Fruit fly (Drosophila melanogaster): ENCODE measurements around the gene jigr1.

jigr1 gene

dm6 chr3R:25589168-25589567 is 48.5 kb upstream of the jigr1 start (continued):
- TF ChIP-seq pnt (GFP tag; optimal IDR thresholded peaks at IDR 0.05) (no peak), vnd (GFP tag; IDR thresholded peaks at IDR 0.05; ENCODE audit: partially characterized antibody) (no peak), kni (GFP tag; optimal IDR thresholded peaks at IDR 0.05) (peak; percentile 49), dpn (GFP tag; optimal IDR thresholded peaks at IDR 0.05) (no peak), CG11695 (GFP tag; IDR thresholded peaks at IDR 0.05) (no peak), CG32767 (GFP tag; IDR thresholded peaks at IDR 0.05) (no peak), aop (GFP tag; IDR thresholded peaks at IDR 0.05) (no peak), Hr51 (GFP tag; optimal IDR thresholded peaks at IDR 0.05) (no peak), Aef1 (GFP tag; IDR thresholded peaks at IDR 0.05) (no peak), Sox102F (GFP tag; optimal IDR thresholded peaks at IDR 0.05) (no peak), Nf-YC (tag; optimal IDR thresholded peaks at IDR 0.05) (peak; percentile 14), ac (GFP tag; optimal IDR thresholded peaks at IDR 0.05) (no peak), Ravus (GFP tag; IDR thresholded peaks at IDR 0.05) (no peak), lilli (GFP tag; optimal IDR thresholded peaks at IDR 0.05) (no peak), CG7745 (tag; optimal IDR thresholded peaks at IDR 0.05) (no peak), Myb (GFP tag; optimal IDR thresholded peaks at IDR 0.05) (no peak), Gug (GFP tag; IDR thresholded peaks at IDR 0.05) (no peak), caup (GFP tag; optimal IDR thresholded peaks at IDR 0.05; ENCODE audit: severe bottlenecking) (peak; percentile 13), CG32772 (GFP tag; IDR thresholded peaks at IDR 0.05) (no peak), CG30020 (tag; optimal IDR thresholded peaks at IDR 0.05) (no peak), CG4854 (GFP tag; optimal IDR thresholded peaks at IDR 0.05) (no peak), CG5245 (GFP tag; optimal IDR thresholded peaks at IDR 0.05) (no peak), CG7372 (GFP tag; IDR thresholded peaks at IDR 0.05) (no peak), CG8089 (GFP tag; optimal IDR thresholded peaks at IDR 0.05) (no peak), schlank (tag; optimal IDR thresholded peaks at IDR 0.05) (no peak), tll (GFP tag; optimal IDR thresholded peaks at IDR 0.05) (no peak), CTCF (GFP tag; optimal IDR thresholded peaks at IDR 0.05) (no peak), CG12659 (GFP tag; optimal IDR thresholded peaks at IDR 0.05) (no peak), CG13624 (GFP tag; optimal IDR thresholded peaks at IDR 0.05) (no peak), sens-2 (GFP tag; IDR thresholded peaks at IDR 0.05) (no peak), rib (GFP tag; IDR thresholded peaks at IDR 0.05) (peak; percentile 49; the same call in 1 of the 2 replicates)

- peak; percentile 94 for TF ChIP-seq onecut (GFP tag; IDR thresholded peaks at IDR 0.05)
- no peak for TF ChIP-seq CG9797 (GFP tag; optimal IDR thresholded peaks at IDR 0.05)
- peak; percentile 23 for TF ChIP-seq Deaf1 (tag; optimal IDR thresholded peaks at IDR 0.05)
- no peak for TF ChIP-seq Sox102F (GFP tag; optimal IDR thresholded peaks at IDR 0.05)
- peak; percentile 78 for TF ChIP-seq abd-A (tag; optimal IDR thresholded peaks at IDR 0.05)
- peak; percentile 82 for TF ChIP-seq pros (GFP tag; optimal IDR thresholded peaks at IDR 0.05)
- TF ChIP-seq CG31224 (GFP tag; IDR thresholded peaks at IDR 0.05), result 0 out of 2 replicates have a peak, but pooled peaks have one; percentile 1
- TF ChIP-seq ewg (GFP tag; optimal IDR thresholded peaks at IDR 0.05), result peak; percentile 75
- TF ChIP-seq sqz (GFP tag; optimal IDR thresholded peaks at IDR 0.05), result peak; percentile 87
- TF ChIP-seq cg (GFP tag; optimal IDR thresholded peaks at IDR 0.05), result peak; percentile 23
- TF ChIP-seq ab (GFP tag; optimal IDR thresholded peaks at IDR 0.05), result no peak
- no peak for TF ChIP-seq disco-r (GFP tag; optimal IDR thresholded peaks at IDR 0.05)
- TF ChIP-seq CG5180 (GFP tag; optimal IDR thresholded peaks at IDR 0.05), result peak; percentile 52
Measured at dm6 chr3R:25590850-25591410, 46.7 kb upstream of the jigr1 start.
